Worm (Caenorhabditis elegans) whole organism, L4 larva: ENCODE results near the gene F15B9.6.

ENCODE experiments used
- T26A8.4 ChIP-seq: fragments of 200-800 bp; sonication (Bioruptor generic); IDR thresholded peaks from 2 replicates; pipeline ENCODE4 v1.3.6; 2022; ENCODE audit warnings: missing genetic modification characterization, missing compliant biosample characterization
- fos-1 ChIP-seq: fragments of 150-350 bp; optimal IDR thresholded peaks from 2 replicates; lab custom pipeline; 2014; ENCODE audit warnings: missing biosample characterization, missing genetic modification characterization
- jun-1 ChIP-seq: fragments of 150-350 bp; optimal IDR thresholded peaks from 2 replicates; lab custom pipeline; 2014; ENCODE audit warnings: missing biosample characterization, missing genetic modification reagents, missing genetic modification characterization
- nhr-28 ChIP-seq: fragments of 150-350 bp; optimal IDR thresholded peaks from 2 replicates; lab custom pipeline; 2014; ENCODE audit warnings: missing biosample characterization, missing genetic modification characterization

ce11 chrV:13049149-13049610, 35.2 kb downstream of the F15B9.6 start, which contains the start of gene W07G4.8:
- TF ChIP-seq T26A8.4 (GFP tag; lab: Robert Waterston, UW), result no peak
- TF ChIP-seq jun-1, result no peak
- TF ChIP-seq fos-1 (tag; lab: Kevin White, UChicago), result no peak
- peak; percentile 79 for TF ChIP-seq nhr-28 (tag; lab: Kevin White, UChicago)
